Worm (Caenorhabditis elegans) whole organism, midembryonic: Measurements from ENCODE around the gene T03D3.5.

Source experiments
- T22C8.4 ChIP-seq: fragments of 200-800 bp; sonication (Bioruptor generic); IDR thresholded peaks from 2 replicates; pipeline ENCODE4 v1.3.6; 2022; ENCODE audit warnings: missing genetic modification characterization, missing compliant biosample characterization
- ztf-29 ChIP-seq: fragments of 200-800 bp; sonication (Bioruptor generic); IDR thresholded peaks from 2 replicates; pipeline ENCODE4 v1.3.6; 2022; ENCODE audit warnings: missing genetic modification reagents, missing genetic modification characterization, missing compliant biosample characterization

ce11 chrV:2821618-2822272 is 4.9 kb downstream of the T03D3.5 start, which contains the start of gene srh-36:
- TF ChIP-seq ztf-29 (GFP tag; lab: Robert Waterston, UW) (no peak), T22C8.4 (no peak)
